Fruit fly (Drosophila melanogaster) whole organism, wandering third instar larva: ENCODE data around the gene TAF1B.

Source experiments
- Abd-B ChIP-seq: fragments of >200 bp; optimal IDR thresholded peaks from 2 replicates; lab custom pipeline; 2017; ENCODE audit warnings: missing biosample characterization, missing genetic modification characterization
- CG32264 ChIP-seq: fragments of 200-800 bp; sonication (Bioruptor generic); optimal IDR thresholded peaks from 2 replicates; lab custom pipeline; 2016; ENCODE audit warnings: missing biosample characterization, missing genetic modification characterization
- CG9705 ChIP-seq: fragments of 200-800 bp; sonication (Bioruptor generic); optimal IDR thresholded peaks from 2 replicates; lab custom pipeline; 2018; ENCODE audit warnings: missing biosample characterization, mild to moderate bottlenecking, missing genetic modification characterization
- CrebA ChIP-seq: fragments of 200-800 bp; sonication (Bioruptor generic); optimal IDR thresholded peaks from 2 replicates; lab custom pipeline; 2016; ENCODE audit warnings: missing biosample characterization, mild to moderate bottlenecking, missing genetic modification characterization, borderline replicate concordance
- Dfd ChIP-seq: fragments of >200 bp; optimal IDR thresholded peaks from 2 replicates; lab custom pipeline; 2017; ENCODE audit warnings: missing biosample characterization, missing genetic modification characterization
- Dif ChIP-seq: fragments of 200-275, 200-300 bp; sonication (Bioruptor generic); optimal IDR thresholded peaks from 2 replicates; lab custom pipeline; 2018; ENCODE audit warnings: missing biosample characterization, missing genetic modification characterization; ENCODE audit not compliant: partially characterized antibody
- GATAd ChIP-seq: sonication (Bioruptor generic); optimal IDR thresholded peaks from 2 replicates; lab custom pipeline; 2016; ENCODE audit warnings: missing biosample characterization, missing genetic modification characterization
- HLH106 ChIP-seq: fragments of 200-800 bp; optimal IDR thresholded peaks from 3 replicates; lab custom pipeline; 2019; ENCODE audit warnings: missing biosample characterization, mild to moderate bottlenecking, missing genetic modification characterization, moderate library complexity
- Hnf4 ChIP-seq: fragments of 200-800 bp; sonication (Bioruptor generic); optimal IDR thresholded peaks from 2 replicates; lab custom pipeline; 2016; ENCODE audit warnings: missing biosample characterization, mild to moderate bottlenecking, missing genetic modification characterization
- Hr78 ChIP-seq: fragments of >200 bp; optimal IDR thresholded peaks from 2 replicates; lab custom pipeline; 2017; ENCODE audit warnings: missing biosample characterization, missing genetic modification characterization
- Hr83 ChIP-seq: fragments of 200-300 bp; sonication (Bioruptor generic); optimal IDR thresholded peaks from 2 replicates; lab custom pipeline; 2016; ENCODE audit warnings: missing biosample characterization, mild to moderate bottlenecking, missing genetic modification characterization, moderate library complexity; ENCODE audit not compliant: poor library complexity, severe bottlenecking
- Jra ChIP-seq: sonication (Bioruptor generic); optimal IDR thresholded peaks from 2 replicates; lab custom pipeline; 2016; ENCODE audit warnings: missing biosample characterization, missing genetic modification characterization
- Mio ChIP-seq: sonication (Bioruptor generic); optimal IDR thresholded peaks from 2 replicates; lab custom pipeline; 2016; ENCODE audit warnings: missing biosample characterization, missing genetic modification characterization
- Myc ChIP-seq: fragments of >200 bp; optimal IDR thresholded peaks from 2 replicates; lab custom pipeline; 2017
- N ChIP-seq: fragments of >200 bp; optimal IDR thresholded peaks from 2 replicates; lab custom pipeline; 2018; ENCODE audit warnings: missing biosample characterization, missing external identifiers, missing genetic modification characterization
- OdsH ChIP-seq: fragments of 200-800 bp; sonication (Bioruptor generic); optimal IDR thresholded peaks from 2 replicates; lab custom pipeline; 2016; ENCODE audit warnings: missing biosample characterization, mild to moderate bottlenecking, missing genetic modification characterization
- Rel ChIP-seq, 2 experiments: fragments of 200-800 bp; sonication (Bioruptor generic) in 1 of 2; optimal IDR thresholded peaks; 2 replicates in 1 of 2; 3 replicates in 1 of 2; lab custom pipeline; 2016 to 2019; ENCODE audit warnings: mild to moderate bottlenecking in 2 of 2, missing biosample characterization in 2 of 2, missing genetic modification characterization in 2 of 2, moderate library complexity in 1 of 2
- Sp1 ChIP-seq: fragments of 200-800 bp; sonication (Bioruptor generic); optimal IDR thresholded peaks from 3 replicates; lab custom pipeline; 2019; ENCODE audit warnings: missing biosample characterization, mild to moderate bottlenecking, missing genetic modification characterization, moderate library complexity
- Vsx2 ChIP-seq: fragments of 200-300, 225-300 bp; sonication (Bioruptor generic); optimal IDR thresholded peaks from 2 replicates; lab custom pipeline; 2018; ENCODE audit warnings: missing biosample characterization, missing genetic modification characterization; ENCODE audit not compliant: partially characterized antibody
- br ChIP-seq: fragments of 200-800 bp; sonication (Bioruptor generic); optimal IDR thresholded peaks from 2 replicates; lab custom pipeline; 2016; ENCODE audit warnings: missing biosample characterization, missing genetic modification characterization
- brk ChIP-seq: fragments of 200-800 bp; sonication (Bioruptor generic); optimal IDR thresholded peaks from 2 replicates; lab custom pipeline; 2016; ENCODE audit warnings: missing biosample characterization, mild to moderate bottlenecking, missing genetic modification characterization
- dl ChIP-seq, 2 experiments: fragments of 175-275, 200-275 bp in 1 of 2; fragments of 200-275 bp in 1 of 2; sonication (Bioruptor generic); optimal IDR thresholded peaks; lab custom pipeline; 2018; ENCODE audit warnings: mild to moderate bottlenecking in 2 of 2, missing biosample characterization in 2 of 2, missing genetic modification characterization in 2 of 2, moderate library complexity in 2 of 2; ENCODE audit not compliant: partially characterized antibody in 2 of 2, insufficient read depth in 1 of 2
- dmrt93B ChIP-seq: fragments of 200-800 bp; sonication (Bioruptor generic); optimal IDR thresholded peaks from 2 replicates; lab custom pipeline; 2018; ENCODE audit warnings: missing biosample characterization, mild to moderate bottlenecking, missing genetic modification characterization
- dsf ChIP-seq: sonication (Bioruptor generic); optimal IDR thresholded peaks from 2 replicates; lab custom pipeline; 2016; ENCODE audit warnings: missing biosample characterization, missing genetic modification characterization, borderline replicate concordance
- ey ChIP-seq: fragments of 200-800 bp; sonication (Bioruptor generic); optimal IDR thresholded peaks from 2 replicates; lab custom pipeline; 2016; ENCODE audit warnings: missing biosample characterization, missing genetic modification characterization
- foxo ChIP-seq, 2 experiments: fragments of 200-800 bp; sonication (Bioruptor generic); optimal IDR thresholded peaks; 2 replicates in 1 of 2; 3 replicates in 1 of 2; lab custom pipeline; 2016 to 2017; ENCODE audit warnings: missing biosample characterization in 2 of 2, missing genetic modification characterization in 2 of 2
- fru ChIP-seq: fragments of 200-800 bp; sonication (Bioruptor generic); optimal IDR thresholded peaks from 3 replicates; lab custom pipeline; 2016; ENCODE audit warnings: missing biosample characterization, mild to moderate bottlenecking, missing genetic modification characterization
- h ChIP-seq: fragments of 200-800 bp; sonication (Bioruptor generic); optimal IDR thresholded peaks from 3 replicates; lab custom pipeline; 2016; ENCODE audit warnings: missing biosample characterization, mild to moderate bottlenecking, missing genetic modification characterization
- jim ChIP-seq: fragments of 175-275, 200-325 bp; sonication (Bioruptor generic); optimal IDR thresholded peaks from 2 replicates; lab custom pipeline; 2016; ENCODE audit warnings: missing biosample characterization, mild to moderate bottlenecking, missing genetic modification characterization
- lola ChIP-seq: fragments of >200 bp; optimal IDR thresholded peaks from 2 replicates; lab custom pipeline; 2017; ENCODE audit warnings: missing biosample characterization, missing genetic modification characterization
- pan ChIP-seq: fragments of >200 bp; optimal IDR thresholded peaks from 2 replicates; lab custom pipeline; 2017
- psq ChIP-seq: fragments of 200-800 bp; sonication (Bioruptor generic); optimal IDR thresholded peaks from 3 replicates; lab custom pipeline; 2017; ENCODE audit warnings: missing biosample characterization, mild to moderate bottlenecking, missing genetic modification characterization, moderate library complexity
- rgr ChIP-seq: fragments of 200-800 bp; sonication (Bioruptor generic); optimal IDR thresholded peaks from 3 replicates; lab custom pipeline; 2016; ENCODE audit warnings: missing biosample characterization, mild to moderate bottlenecking, missing genetic modification characterization
- sage ChIP-seq: fragments of 200-800 bp; sonication (Bioruptor generic); optimal IDR thresholded peaks from 2 replicates; lab custom pipeline; 2016; ENCODE audit warnings: missing biosample characterization, mild to moderate bottlenecking, missing genetic modification characterization
- sv ChIP-seq: fragments of 200-800 bp; sonication (Bioruptor generic); optimal IDR thresholded peaks from 3 replicates; lab custom pipeline; 2016; ENCODE audit warnings: missing biosample characterization, missing genetic modification characterization
- tai ChIP-seq: sonication (Bioruptor generic); optimal IDR thresholded peaks from 2 replicates; lab custom pipeline; 2016; ENCODE audit warnings: missing biosample characterization, missing genetic modification characterization
- usp ChIP-seq: fragments of >200 bp; optimal IDR thresholded peaks from 2 replicates; lab custom pipeline; 2017; ENCODE audit warnings: missing biosample characterization, missing genetic modification characterization
- woc ChIP-seq: sonication (Bioruptor generic); optimal IDR thresholded peaks from 2 replicates; lab custom pipeline; 2016; ENCODE audit warnings: missing biosample characterization, mild to moderate bottlenecking, missing genetic modification characterization

TAF1B gene

DNA sequence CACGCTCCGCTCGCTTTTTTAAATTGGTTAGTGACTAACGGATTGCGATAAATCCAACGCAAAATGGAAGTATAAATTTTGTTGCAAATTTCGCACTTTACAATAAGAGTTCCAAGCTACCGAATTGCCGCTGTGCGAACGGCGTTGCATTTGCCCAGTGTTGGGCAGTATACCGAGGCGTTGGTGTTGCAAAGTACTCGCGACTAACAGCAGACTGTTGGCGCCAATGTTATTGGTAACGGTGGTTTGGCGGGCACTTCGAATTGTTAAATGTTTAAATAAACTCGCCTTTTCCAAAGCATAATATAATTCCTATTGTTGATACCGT is 9.7 kb downstream of the TAF1B start (continued):
- TF ChIP-seq Hr78 (GFP tag; lab: Kevin White, UChicago) (no peak), sv (GFP tag; lab: Kevin White, UChicago) (peak; percentile 35), woc (GFP tag; lab: Kevin White, UChicago) (peak; percentile 13), Dif (GFP tag; lab: Kevin White, UChicago) (no peak), Jra (GFP tag; lab: Kevin White, UChicago) (peak; percentile 82), jim (GFP tag; lab: Kevin White, UChicago) (no peak), dsf (peak; percentile 55), pan (no peak), Hnf4 (peak; percentile 87), usp (GFP tag; lab: Kevin White, UChicago) (no peak), h (GFP tag; lab: Kevin White, UChicago) (peak; percentile 79)

DNA sequence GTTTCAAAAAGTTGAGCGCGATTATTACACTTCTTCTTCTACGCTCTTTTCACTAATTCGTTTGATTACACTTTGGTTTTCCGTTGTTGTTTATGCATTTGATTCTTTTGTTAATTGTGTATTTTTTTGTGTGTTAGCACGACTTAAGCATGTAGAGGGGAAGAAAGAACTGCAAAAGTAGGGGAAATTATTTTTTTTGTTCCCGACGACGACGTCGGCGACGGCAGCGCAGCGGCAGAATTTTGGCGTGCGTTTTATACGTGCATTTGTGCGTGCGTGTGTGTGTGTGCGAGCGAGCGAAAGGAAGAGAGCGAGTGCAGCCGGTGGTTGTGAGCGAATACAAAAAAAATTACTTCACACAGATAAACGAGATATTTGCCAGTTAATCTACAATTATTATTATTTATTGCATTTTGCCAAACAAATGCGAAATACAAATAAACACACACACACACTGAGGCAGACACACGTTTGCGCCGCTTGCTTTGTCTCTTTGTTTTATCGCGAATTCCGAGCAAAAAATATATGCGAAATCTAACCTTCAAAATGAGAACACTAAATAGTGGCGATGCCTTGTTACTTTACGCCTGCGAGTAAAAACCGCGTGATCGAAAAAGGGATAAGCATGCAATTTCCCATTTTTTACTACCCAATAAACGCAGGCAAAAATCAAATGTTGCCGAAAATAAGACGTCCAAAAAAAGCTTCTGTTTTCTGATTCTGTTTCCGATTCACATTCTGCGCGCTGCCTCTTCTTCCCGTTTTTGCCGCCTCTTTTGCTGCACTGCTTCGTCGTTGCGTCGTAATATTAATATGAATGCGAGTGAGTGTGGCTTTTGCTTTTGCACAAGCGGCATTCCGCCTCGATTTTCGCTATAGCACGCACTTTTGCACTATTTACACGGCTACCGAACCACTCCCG is 10.3 kb downstream of the TAF1B start:
- no peak for TF ChIP-seq foxo (GFP tag; optimal IDR thresholded peaks at IDR 0.05; lab: Kevin White, UChicago)
- no peak for TF ChIP-seq jim (GFP tag; lab: Kevin White, UChicago)
- no peak for TF ChIP-seq h (GFP tag; lab: Kevin White, UChicago)
- no peak for TF ChIP-seq ey (GFP tag; lab: Kevin White, UChicago)
- no peak for TF ChIP-seq dsf
- TF ChIP-seq psq (GFP tag; lab: Kevin White, UChicago), result peak; percentile 96
- TF ChIP-seq Dif (GFP tag; lab: Kevin White, UChicago), result no peak
- no peak for TF ChIP-seq dl (GFP tag; optimal IDR thresholded peaks at IDR 0.05; lab: Kevin White, UChicago; ENCODE audit: insufficient read depth in 1 of 2, partially characterized antibody in 2 of 2)
- peak; percentile 30 for TF ChIP-seq CG32264 (GFP tag; lab: Kevin White, UChicago)
- no peak for TF ChIP-seq Hr83 (GFP tag; lab: Kevin White, UChicago)
- no peak for TF ChIP-seq dmrt93B
- TF ChIP-seq woc (GFP tag; lab: Kevin White, UChicago), result no peak
- TF ChIP-seq N (GFP tag; lab: Kevin White, UChicago), result no peak
- TF ChIP-seq fru (GFP tag; lab: Kevin White, UChicago), result peak; percentile 67
- TF ChIP-seq sage, result peak; percentile 79
- TF ChIP-seq brk (GFP tag; lab: Kevin White, UChicago), result no peak
- no peak for TF ChIP-seq usp (GFP tag; lab: Kevin White, UChicago)
- peak; percentile 27 for TF ChIP-seq Rel (GFP tag; optimal IDR thresholded peaks at IDR 0.05; lab: Kevin White, UChicago)
- TF ChIP-seq Rel (tag; optimal IDR thresholded peaks at IDR 0.05; lab: Kevin White, UChicago), result no peak
- TF ChIP-seq, all 38 proteins: peak for 5

DNA sequence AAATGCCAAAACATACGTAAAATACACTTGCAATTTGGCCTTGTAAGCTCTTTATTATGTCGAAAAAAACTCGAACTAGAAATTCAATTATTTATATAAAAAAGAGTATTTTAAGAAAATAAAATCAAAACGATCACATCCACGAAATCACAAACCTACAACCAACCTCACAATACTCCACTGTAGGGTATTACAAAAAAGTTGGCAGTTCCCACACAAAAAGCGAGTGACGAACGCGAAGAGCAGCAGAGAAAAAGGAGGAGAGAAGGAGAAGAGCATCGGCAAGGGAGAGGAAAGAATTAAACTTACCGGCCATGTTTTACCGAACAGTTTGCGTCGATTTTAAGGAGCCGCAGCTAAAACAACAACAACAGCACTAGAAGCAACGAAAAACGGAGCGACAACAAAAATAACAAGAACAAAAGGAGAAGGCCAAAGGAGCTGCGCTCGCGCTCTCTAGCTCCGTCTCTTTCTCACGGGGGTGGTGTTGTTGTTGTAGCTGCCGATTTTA is 11.0 kb downstream of the TAF1B start:
- TF ChIP-seq Hr83 (GFP tag; lab: Kevin White, UChicago), result peak; percentile 36
- no peak for TF ChIP-seq Hr78 (GFP tag; lab: Kevin White, UChicago)
- TF ChIP-seq Dif (GFP tag; lab: Kevin White, UChicago), result peak; percentile 50
- peak; percentile 39 for TF ChIP-seq HLH106 (tag; lab: Kevin White, UChicago)
- no peak for TF ChIP-seq lola (GFP tag; lab: Kevin White, UChicago)
- TF ChIP-seq woc (GFP tag; lab: Kevin White, UChicago), result peak; percentile 67
- peak; percentile 7 for TF ChIP-seq Rel (GFP tag; optimal IDR thresholded peaks at IDR 0.05; lab: Kevin White, UChicago)
- no peak for TF ChIP-seq Rel (tag; optimal IDR thresholded peaks at IDR 0.05; lab: Kevin White, UChicago)
- TF ChIP-seq GATAd, result no peak
- no peak for TF ChIP-seq N (GFP tag; lab: Kevin White, UChicago)
- no peak for TF ChIP-seq Dfd (GFP tag; lab: Kevin White, UChicago)
- peak; percentile 7 for TF ChIP-seq ey (GFP tag; lab: Kevin White, UChicago)
- peak; percentile 11 for TF ChIP-seq Sp1 (GFP tag; lab: Kevin White, UChicago)
- no peak for TF ChIP-seq pan
- peak; percentile 40 for TF ChIP-seq sage
- TF ChIP-seq CG9705, result no peak
- no peak for TF ChIP-seq CrebA (GFP tag; lab: Kevin White, UChicago)
- no peak for TF ChIP-seq rgr (GFP tag; lab: Kevin White, UChicago)
- TF ChIP-seq Mio, result no peak
- no peak for TF ChIP-seq Abd-B (GFP tag; lab: Kevin White, UChicago)
- no peak for TF ChIP-seq usp (GFP tag; lab: Kevin White, UChicago)
- TF ChIP-seq OdsH (GFP tag; lab: Kevin White, UChicago), result no peak
- peak; percentile 39 for TF ChIP-seq brk (GFP tag; lab: Kevin White, UChicago)
- TF ChIP-seq psq (GFP tag; lab: Kevin White, UChicago), result peak; percentile 98
- TF ChIP-seq foxo (GFP tag; optimal IDR thresholded peaks at IDR 0.05; lab: Kevin White, UChicago), result peak in 1 of 2 experiments; percentile 44
- no peak for TF ChIP-seq dsf
- no peak for TF ChIP-seq h (GFP tag; lab: Kevin White, UChicago)
- TF ChIP-seq fru (GFP tag; lab: Kevin White, UChicago), result no peak
- TF ChIP-seq Myc (lab: Kevin White, UChicago), result no peak
- no peak for TF ChIP-seq dmrt93B
- TF ChIP-seq tai (GFP tag; lab: Kevin White, UChicago), result peak; percentile 53
- TF ChIP-seq sv (GFP tag; lab: Kevin White, UChicago), result no peak
- peak; percentile 52 for TF ChIP-seq Hnf4
- no peak for TF ChIP-seq jim (GFP tag; lab: Kevin White, UChicago)
- no peak for TF ChIP-seq Vsx2 (GFP tag; lab: Kevin White, UChicago)
- no peak for TF ChIP-seq CG32264 (GFP tag; lab: Kevin White, UChicago)
- no peak for TF ChIP-seq dl (GFP tag; optimal IDR thresholded peaks at IDR 0.05; lab: Kevin White, UChicago; ENCODE audit: insufficient read depth in 1 of 2, partially characterized antibody in 2 of 2)
- TF ChIP-seq br (GFP tag; lab: Kevin White, UChicago), result peak; percentile 26
- TF ChIP-seq Jra (GFP tag; lab: Kevin White, UChicago), result no peak
